Fruit fly (Drosophila melanogaster): ENCODE data around the gene DIP-iota.

The DIP-iota gene

dm6 chr2L:6614229-6614935 lies 7.1 kb downstream of the DIP-iota start (continued):
- peak; percentile 52 for TF ChIP-seq sens (GFP tag)
- TF ChIP-seq MESR4 (GFP tag; optimal IDR thresholded peaks at IDR 0.05) = no peak
- no peak for TF ChIP-seq Dek (tag; optimal IDR thresholded peaks at IDR 0.05)
- no peak for TF ChIP-seq pita (GFP tag; optimal IDR thresholded peaks at IDR 0.05)
- TF ChIP-seq ash1 (GFP tag; optimal IDR thresholded peaks at IDR 0.05) = no peak
- TF ChIP-seq CG4854 (GFP tag; optimal IDR thresholded peaks at IDR 0.05) = no peak
- TF ChIP-seq Atf3 (GFP tag; optimal IDR thresholded peaks at IDR 0.05) = no peak
- TF ChIP-seq CG10565 (GFP tag; optimal IDR thresholded peaks at IDR 0.05) = no peak

dm6 chr2L:6613156-6613555 lies 8.3 kb downstream of the DIP-iota start:
- TF ChIP-seq CG15696 (tag; optimal IDR thresholded peaks at IDR 0.05) (no peak), CG34422 (GFP tag; IDR thresholded peaks at IDR 0.05) (no peak), onecut (GFP tag; IDR thresholded peaks at IDR 0.05) (peak; percentile 95), pum (GFP tag; optimal IDR thresholded peaks at IDR 0.05) (no peak), Aef1 (GFP tag; IDR thresholded peaks at IDR 0.05) (no peak), CG18011 (GFP tag; optimal IDR thresholded peaks at IDR 0.05) (peak; percentile 54), CG4730 (GFP tag; IDR thresholded peaks at IDR 0.05) (no peak), org-1 (GFP tag; optimal IDR thresholded peaks at IDR 0.05) (no peak), CG14441 (GFP tag; IDR thresholded peaks at IDR 0.05) (no peak), CoRest (tag; optimal IDR thresholded peaks at IDR 0.05) (no peak), BtbVII (GFP tag; optimal IDR thresholded peaks at IDR 0.05) (no peak)

- TF ChIP-seq CG43689 (GFP tag; IDR thresholded peaks at IDR 0.05) (peak; percentile 100), gfzf (GFP tag; optimal IDR thresholded peaks at IDR 0.05) (peak; percentile 54), fd64A (GFP tag; optimal IDR thresholded peaks at IDR 0.05) (peak; percentile 100), Hr39 (optimal IDR thresholded peaks at IDR 0.05) (no peak), NC2α (GFP tag; optimal IDR thresholded peaks at IDR 0.05) (peak; percentile 100), BtbVII (GFP tag; optimal IDR thresholded peaks at IDR 0.05) (peak; percentile 100), Dad (GFP tag; optimal IDR thresholded peaks at IDR 0.05) (peak; percentile 100), CG6272 (GFP tag; IDR thresholded peaks at IDR 0.05) (peak; percentile 100), gsb-n (tag; optimal IDR thresholded peaks at IDR 0.05) (peak; percentile 100), CG18476 (GFP tag; optimal IDR thresholded peaks at IDR 0.05) (peak; percentile 100), ems (GFP tag; optimal IDR thresholded peaks at IDR 0.05) (peak; percentile 100), CG7271 (tag; optimal IDR thresholded peaks at IDR 0.05) (peak; percentile 99), Ets65A (GFP tag) (peak; percentile 100), disco-r (GFP tag; optimal IDR thresholded peaks at IDR 0.05) (peak; percentile 100), CG12299 (tag; optimal IDR thresholded peaks at IDR 0.05) (peak; percentile 100), Scr (GFP tag; IDR thresholded peaks at IDR 0.05; ENCODE audit: partially characterized antibody) (peak; percentile 36), CG8359 (GFP tag; optimal IDR thresholded peaks at IDR 0.05; ENCODE audit: borderline replicate concordance) (peak; percentile 97), da (GFP tag; optimal IDR thresholded peaks at IDR 0.05) (peak; percentile 100), dati (GFP tag; IDR thresholded peaks at IDR 0.05) (peak; percentile 100), CG11398 (GFP tag; optimal IDR thresholded peaks at IDR 0.05) (peak; percentile 100), CG5245 (GFP tag; optimal IDR thresholded peaks at IDR 0.05) (peak; percentile 100), CG2199 (GFP tag; IDR thresholded peaks at IDR 0.05) (peak; percentile 100), crol (GFP tag; IDR thresholded peaks at IDR 0.05) (peak; percentile 94), chn (GFP tag; optimal IDR thresholded peaks at IDR 0.05) (peak; percentile 100), sisA (GFP tag; IDR thresholded peaks at IDR 0.05) (peak; percentile 100), E2f2 (GFP tag; IDR thresholded peaks at IDR 0.05) (peak; percentile 99), phol (tag; optimal IDR thresholded peaks at IDR 0.05) (peak; percentile 100), unc-4 (GFP tag; IDR thresholded peaks at IDR 0.05; ENCODE audit: partially characterized antibody) (0 out of 2 replicates have a peak, but pooled peaks have one; percentile 33), CG1647 (GFP tag; optimal IDR thresholded peaks at IDR 0.05) (peak; percentile 100), CG3995 (GFP tag; optimal IDR thresholded peaks at IDR 0.05) (peak; percentile 96)
Measured at dm6 chr2L:6612477-6613004, 9.0 kb downstream of the DIP-iota start.
